Fruit fly (Drosophila melanogaster) S2 (cell line): ENCODE results near the gene CG33725.

ENCODE experiments used
- CG8478 ChIP-seq: fragments of >200 bp; optimal IDR thresholded peaks from 2 replicates; lab custom pipeline; 2018
- CTCF ChIP-seq, 2 experiments: fragments of >200 bp; optimal IDR thresholded peaks; 2 replicates each; lab custom pipeline; 2018

CG33725 gene

dm6 chr3L:12506963-12507552 is 24.6 kb downstream of the CG33725 start:
- TF ChIP-seq CTCF (optimal IDR thresholded peaks at IDR 0.05; lab: Kevin White, UChicago) (no peak), CG8478 (lab: Kevin White, UChicago) (no peak)

- no peak for TF ChIP-seq CG8478 (lab: Kevin White, UChicago)
- TF ChIP-seq CTCF (optimal IDR thresholded peaks at IDR 0.05; lab: Kevin White, UChicago), result no peak
Observed at dm6 chr3L:12507571-12507970, 25.2 kb downstream of the CG33725 start, which contains the start of gene CG10654. Gene CG10654 (minus strand): TSS chr3L:12507840.

dm6 chr3L:12514762-12515215 is 32.4 kb downstream of the CG33725 start, which contains the start of the genes sti and tral:
Gene sti (minus strand): TSS chr3L:12514815.
Gene tral (plus strand): TSS chr3L:12515059.
- TF ChIP-seq CTCF (optimal IDR thresholded peaks at IDR 0.05; lab: Kevin White, UChicago), result no peak
- no peak for TF ChIP-seq CG8478 (lab: Kevin White, UChicago)

- TF ChIP-seq CG8478 (lab: Kevin White, UChicago) (no peak), CTCF (optimal IDR thresholded peaks at IDR 0.05; lab: Kevin White, UChicago) (no peak)
Observed at dm6 chr3L:12515691-12516455, 33.5 kb downstream of the CG33725 start.

- no peak for TF ChIP-seq CG8478 (lab: Kevin White, UChicago)
- no peak for TF ChIP-seq CTCF (optimal IDR thresholded peaks at IDR 0.05; lab: Kevin White, UChicago)
Observed at dm6 chr3L:12517443-12518209, 35.2 kb downstream of the CG33725 start.

- no peak for TF ChIP-seq CTCF (optimal IDR thresholded peaks at IDR 0.05; lab: Kevin White, UChicago)
- TF ChIP-seq CG8478 (lab: Kevin White, UChicago), result no peak
Observed at dm6 chr3L:12519315-12519714, 36.9 kb downstream of the CG33725 start.

- TF ChIP-seq CG8478 (lab: Kevin White, UChicago), result no peak
- no peak for TF ChIP-seq CTCF (optimal IDR thresholded peaks at IDR 0.05; lab: Kevin White, UChicago)
Observed at dm6 chr3L:12523941-12524340, 41.5 kb downstream of the CG33725 start, which contains the start of the genes ver and Gcn5. Gene ver (plus strand): TSS chr3L:12523987. Gene Gcn5 (minus strand): TSS chr3L:12524014.

- TF ChIP-seq CTCF (optimal IDR thresholded peaks at IDR 0.05; lab: Kevin White, UChicago) (peak; percentile 77 to 91), CG8478 (lab: Kevin White, UChicago) (no peak)
Observed at dm6 chr3L:12526433-12527113, 44.2 kb downstream of the CG33725 start, which contains the start of gene eIF2beta. Gene eIF2beta (minus strand): TSS chr3L:12526731.

dm6 chr3L:12529431-12530007 is 47.1 kb downstream of the CG33725 start:
- TF ChIP-seq CG8478 (lab: Kevin White, UChicago) (no peak), CTCF (optimal IDR thresholded peaks at IDR 0.05; lab: Kevin White, UChicago) (no peak)

- TF ChIP-seq CTCF (optimal IDR thresholded peaks at IDR 0.05; lab: Kevin White, UChicago), result no peak
- no peak for TF ChIP-seq CG8478 (lab: Kevin White, UChicago)
Observed at dm6 chr3L:12530044-12530443, 47.6 kb downstream of the CG33725 start, which contains the start of gene nst. Gene nst (minus strand): TSS chr3L:12530171.

dm6 chr3L:12532220-12532619 is 49.8 kb downstream of the CG33725 start:
- TF ChIP-seq CTCF (optimal IDR thresholded peaks at IDR 0.05; lab: Kevin White, UChicago) (no peak), CG8478 (lab: Kevin White, UChicago) (no peak)

- no peak for TF ChIP-seq CTCF (optimal IDR thresholded peaks at IDR 0.05; lab: Kevin White, UChicago)
- TF ChIP-seq CG8478 (lab: Kevin White, UChicago), result no peak
Observed at dm6 chr3L:12533392-12534070, 51.1 kb downstream of the CG33725 start, which contains the start of the genes Tsf2 and CG34242. Gene Tsf2 (minus strand): TSS chr3L:12533724. Gene CG34242 (plus strand): TSS chr3L:12533996.

dm6 chr3L:12534318-12534717 is 51.9 kb downstream of the CG33725 start, which contains the start of gene Pmm2:
Gene Pmm2 (plus strand): TSS chr3L:12534590.
- TF ChIP-seq CG8478 (lab: Kevin White, UChicago) (no peak), CTCF (optimal IDR thresholded peaks at IDR 0.05; lab: Kevin White, UChicago) (peak in 1 of 2 experiments; percentile 17)
